Worm (Caenorhabditis elegans): ENCODE data around the gene M01H9.10.

M01H9.10 gene

DNA sequence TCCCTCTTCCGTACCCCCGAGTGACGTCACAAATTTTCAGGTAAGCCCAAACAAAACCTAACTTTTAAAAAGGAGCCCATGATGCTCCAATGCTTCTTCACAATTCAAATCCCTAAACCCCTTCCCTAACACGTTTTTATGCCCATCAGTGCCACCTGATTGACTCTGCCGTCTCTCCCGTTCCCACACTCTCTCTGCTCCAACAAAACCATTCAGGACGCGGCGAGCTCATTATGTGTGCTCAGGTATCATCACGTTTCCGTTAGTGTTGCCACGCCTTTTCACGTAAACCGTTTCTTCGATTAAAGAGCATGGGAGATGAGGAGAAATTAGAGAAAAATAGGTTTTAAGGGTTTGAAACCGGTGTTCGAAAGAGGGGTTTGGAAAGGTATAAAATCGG is 16.8 kb downstream of the M01H9.10 start, which contains the start of gene M01H9.2:
Gene M01H9.2 (minus strand): TSS at position 101 of the 400 bp plus-strand sequence.
- TF ChIP-seq nhr-11 (tag; optimal IDR thresholded peaks at IDR 0.05) (no peak), unc-86 (tag; optimal IDR thresholded peaks at IDR 0.05) (no peak)

DNA sequence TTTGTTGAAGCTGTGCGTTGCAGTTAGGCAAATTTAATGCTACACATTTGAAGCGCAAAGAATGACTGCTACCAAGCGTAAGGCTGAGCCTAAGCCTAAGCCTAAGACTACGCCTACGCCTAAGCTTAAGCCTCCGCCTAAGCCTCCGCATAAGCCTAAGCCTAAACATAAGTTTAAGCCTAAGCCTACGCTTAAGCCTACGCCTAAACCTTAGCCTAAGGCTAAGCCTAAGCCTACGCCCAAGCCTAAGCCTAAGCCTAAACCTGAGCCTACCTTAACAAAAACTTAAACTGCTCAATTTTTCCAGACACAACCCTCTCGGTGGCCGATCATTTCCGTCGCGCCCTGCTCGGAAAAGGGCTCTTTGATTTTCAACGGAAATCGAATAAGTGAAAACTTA is 20.6 kb downstream of the M01H9.10 start:
- TF ChIP-seq nhr-237 (tag; optimal IDR thresholded peaks at IDR 0.05) (no peak), aly-2 (tag; optimal IDR thresholded peaks at IDR 0.05) (no peak), jun-1 (tag; optimal IDR thresholded peaks at IDR 0.05) (no peak), fos-1 (tag; optimal IDR thresholded peaks at IDR 0.05) (no peak), efl-1 (optimal IDR thresholded peaks at IDR 0.05) (no peak), efl-1 (GFP tag; optimal IDR thresholded peaks at IDR 0.05 in 1 of 2) (peak in 1 of 2 experiments; percentile 87), zag-1 (tag; optimal IDR thresholded peaks at IDR 0.05) (no peak), hlh-17 (GFP tag; optimal IDR thresholded peaks at IDR 0.05; ENCODE audit: borderline replicate concordance) (no peak), nhr-85 (tag) (peak; percentile 27), unc-30 (tag; optimal IDR thresholded peaks at IDR 0.05) (no peak), vab-15 (tag; optimal IDR thresholded peaks at IDR 0.05) (no peak), unc-98 (GFP tag; IDR thresholded peaks at IDR 0.05) (no peak)

DNA sequence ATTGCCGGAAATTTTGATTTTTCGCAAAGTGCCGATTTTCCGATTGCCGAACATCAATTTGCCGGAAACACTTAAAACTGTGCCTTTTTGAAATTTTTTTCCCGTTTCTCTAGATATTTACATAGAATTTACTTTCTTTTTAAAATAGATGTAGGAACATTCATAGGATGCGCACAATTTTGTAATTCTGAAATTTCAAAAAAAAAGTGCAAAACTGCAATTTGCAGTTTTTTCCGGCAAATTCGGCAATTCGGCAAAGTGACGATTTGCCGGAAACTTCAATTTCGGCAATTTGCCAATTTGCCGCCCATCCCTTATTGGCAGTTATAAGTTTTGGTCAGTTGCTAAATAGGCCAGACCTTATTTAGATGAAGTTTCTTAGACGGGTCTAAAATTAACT is 23.3 kb downstream of the M01H9.10 start:
- TF ChIP-seq nhr-237 (tag; optimal IDR thresholded peaks at IDR 0.05) (no peak), ceh-88 (GFP tag; IDR thresholded peaks at IDR 0.05) (no peak), nhr-19 (GFP tag; conservative IDR thresholded peaks at IDR 0.05) (no peak), zag-1 (tag; optimal IDR thresholded peaks at IDR 0.05) (no peak), irx-1 (tag; optimal IDR thresholded peaks at IDR 0.05) (no peak), hlh-17 (GFP tag; optimal IDR thresholded peaks at IDR 0.05; ENCODE audit: borderline replicate concordance) (no peak), tlp-1 (tag; optimal IDR thresholded peaks at IDR 0.05) (no peak), fkh-8 (tag; optimal IDR thresholded peaks at IDR 0.05) (no peak), lin-14 (GFP tag; optimal IDR thresholded peaks at IDR 0.05) (no peak), sox-4 (tag; optimal IDR thresholded peaks at IDR 0.05) (no peak), Y116A8C.19 (tag; optimal IDR thresholded peaks at IDR 0.05; ENCODE audit: borderline replicate concordance) (no peak)

DNA sequence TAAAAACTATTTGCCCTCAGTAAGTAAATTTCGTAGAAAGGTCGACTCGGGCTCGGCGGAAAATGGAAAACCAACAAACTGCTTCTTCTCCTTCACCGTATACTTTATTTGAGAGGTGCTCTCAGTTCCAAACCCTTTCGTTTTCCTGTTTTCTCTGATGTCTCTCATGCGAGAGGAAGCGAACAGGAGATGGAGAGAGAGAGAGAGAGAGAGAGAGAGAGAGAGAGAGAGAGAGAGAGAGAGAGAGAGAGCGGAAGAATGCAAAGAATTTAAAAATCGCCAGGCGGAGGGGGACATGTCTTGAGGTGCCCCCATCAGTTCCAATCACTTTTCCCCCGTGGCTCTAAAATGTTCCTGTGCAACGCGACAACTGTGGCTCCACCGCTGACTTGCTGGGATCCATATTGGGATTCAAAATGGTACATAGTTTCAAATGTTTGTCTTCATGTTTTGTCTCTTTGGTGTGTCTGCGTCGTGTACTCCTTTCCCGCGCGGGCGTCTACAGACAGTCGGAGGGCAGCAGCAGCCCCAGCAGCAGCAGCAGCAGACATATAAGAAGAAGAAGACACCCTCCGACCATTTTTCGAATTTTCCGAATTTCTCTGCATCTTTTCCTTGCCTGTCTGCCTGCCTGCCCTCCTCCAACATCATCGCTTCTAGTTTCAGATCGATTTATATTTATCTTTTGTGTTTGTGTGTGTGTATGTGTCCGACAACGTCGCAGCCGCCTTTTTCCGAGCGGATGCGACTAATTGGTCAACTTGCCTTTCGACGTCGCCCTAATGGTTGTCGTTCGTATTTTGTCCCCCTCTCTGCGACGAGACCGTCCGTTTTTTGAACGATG is 25.4 kb downstream of the M01H9.10 start, which contains the start of gene R08C7.11:
Gene R08C7.11 (minus strand): TSS at position 608 of the 844 bp plus-strand sequence.
- TF ChIP-seq unc-98 (GFP tag; IDR thresholded peaks at IDR 0.05) = no peak
- TF ChIP-seq pax-3 (tag; optimal IDR thresholded peaks at IDR 0.05) = no peak
- TF ChIP-seq nhr-77 (tag; optimal IDR thresholded peaks at IDR 0.05) = peak; percentile 17
- peak; percentile 27 to 30 for TF ChIP-seq lsy-2 (tag; optimal IDR thresholded peaks at IDR 0.05)
- TF ChIP-seq swsn-7 (tag; optimal IDR thresholded peaks at IDR 0.05) = peak; percentile 18
- peak; percentile 63 for TF ChIP-seq rnt-1 (tag; optimal IDR thresholded peaks at IDR 0.05)
- no peak for TF ChIP-seq efl-3 (GFP tag; optimal IDR thresholded peaks at IDR 0.05)
- TF ChIP-seq ceh-82 (tag; optimal IDR thresholded peaks at IDR 0.05) = peak in 1 of 3 experiments; percentile 15
- TF ChIP-seq zip-4 (GFP tag; optimal IDR thresholded peaks at IDR 0.05) = no peak
- no peak for TF ChIP-seq vab-15 (tag; optimal IDR thresholded peaks at IDR 0.05)
- TF ChIP-seq nhr-85 (tag) = peak; percentile 82
- peak; percentile 34 for TF ChIP-seq sup-37 (GFP tag; optimal IDR thresholded peaks at IDR 0.05)
- no peak for TF ChIP-seq lin-13 (GFP tag; optimal IDR thresholded peaks at IDR 0.05)
- TF ChIP-seq elt-3 (tag; optimal IDR thresholded peaks at IDR 0.05) = peak in 2 of 6 experiments; percentile 5 to 66
- no peak for TF ChIP-seq elt-2 (tag; optimal IDR thresholded peaks at IDR 0.05)
- TF ChIP-seq blmp-1 (tag; optimal IDR thresholded peaks at IDR 0.05) = peak; percentile 77
- peak; percentile 55 for TF ChIP-seq efl-1 (optimal IDR thresholded peaks at IDR 0.05)
- TF ChIP-seq efl-1 (GFP tag; optimal IDR thresholded peaks at IDR 0.05 in 1 of 2) = peak in 1 of 2 experiments; percentile 86
- TF ChIP-seq mab-9 (GFP tag; IDR thresholded peaks at IDR 0.05) = no peak
- TF ChIP-seq Y116A8C.19 (tag; optimal IDR thresholded peaks at IDR 0.05; ENCODE audit: borderline replicate concordance) = no peak
- peak; percentile 60 for TF ChIP-seq lin-14 (GFP tag; optimal IDR thresholded peaks at IDR 0.05)
- peak; percentile 6 for TF ChIP-seq nhr-20 (tag; optimal IDR thresholded peaks at IDR 0.05)
- peak; percentile 5 for TF ChIP-seq skn-1 (tag; optimal IDR thresholded peaks at IDR 0.05)
- TF ChIP-seq dpl-1 (GFP tag; optimal IDR thresholded peaks at IDR 0.05) = peak; percentile 2 to 16 (median 14)
- peak; percentile 46; the same call in 1 of the 2 replicates for TF ChIP-seq nhr-19 (GFP tag; conservative IDR thresholded peaks at IDR 0.05)
- TF ChIP-seq nhr-71 (tag; optimal IDR thresholded peaks at IDR 0.05) = peak; percentile 40
- TF ChIP-seq snu-23 (GFP tag; optimal IDR thresholded peaks at IDR 0.05) = peak; percentile 39
- TF ChIP-seq nhr-84 (tag; optimal IDR thresholded peaks at IDR 0.05) = no peak
- peak; percentile 28 for TF ChIP-seq mep-1 (tag; optimal IDR thresholded peaks at IDR 0.05)
- TF ChIP-seq unc-130 (tag; optimal IDR thresholded peaks at IDR 0.05) = peak; percentile 38
- TF ChIP-seq ztf-4 (tag; optimal IDR thresholded peaks at IDR 0.05) = no peak
